Fruit fly (Drosophila melanogaster) whole organism, prepupa: ENCODE data around the gene CG33296.

ENCODE experiments used
- CG34406 ChIP-seq: fragments of 200-800 bp; sonication (Bioruptor generic); optimal IDR thresholded peaks from 3 replicates; lab custom pipeline; 2016; ENCODE audit warnings: missing biosample characterization, missing genetic modification characterization
- CG4318 ChIP-seq: fragments of 200-800 bp; sonication (Bioruptor generic); optimal IDR thresholded peaks from 3 replicates; lab custom pipeline; 2017; ENCODE audit warnings: missing biosample characterization, mild to moderate bottlenecking, missing genetic modification characterization
- CG6163 ChIP-seq: fragments of 200-800 bp; sonication (Bioruptor generic); IDR thresholded peaks from 3 replicates; pipeline ENCODE4 v1.3.6; 2022; ENCODE audit warnings: missing biosample characterization, missing genetic modification characterization
- Gug ChIP-seq: fragments of 200-800 bp; sonication (Bioruptor generic); IDR thresholded peaks from 2 replicates; pipeline ENCODE4 v1.3.6; 2022; ENCODE audit warnings: missing biosample characterization, missing genetic modification characterization
- Hr38 ChIP-seq: sonication (Bioruptor generic); optimal IDR thresholded peaks from 2 replicates; lab custom pipeline; 2016; ENCODE audit warnings: missing biosample characterization, missing genetic modification characterization
- fd59A ChIP-seq: fragments of 200-800 bp; sonication (Bioruptor generic); optimal IDR thresholded peaks from 2 replicates; lab custom pipeline; 2017; ENCODE audit warnings: missing biosample characterization, mild to moderate bottlenecking, missing genetic modification characterization, missing genetic modification reagents
- fd85E ChIP-seq: fragments of 200-800 bp; sonication (Bioruptor generic); optimal IDR thresholded peaks from 3 replicates; lab custom pipeline; 2016; ENCODE audit warnings: missing biosample characterization, missing genetic modification characterization
- spab ChIP-seq: fragments of 200-800 bp; sonication (Bioruptor generic); optimal IDR thresholded peaks from 2 replicates; lab custom pipeline; 2017; ENCODE audit warnings: missing biosample characterization, mild to moderate bottlenecking, missing genetic modification characterization, missing genetic modification reagents

DNA sequence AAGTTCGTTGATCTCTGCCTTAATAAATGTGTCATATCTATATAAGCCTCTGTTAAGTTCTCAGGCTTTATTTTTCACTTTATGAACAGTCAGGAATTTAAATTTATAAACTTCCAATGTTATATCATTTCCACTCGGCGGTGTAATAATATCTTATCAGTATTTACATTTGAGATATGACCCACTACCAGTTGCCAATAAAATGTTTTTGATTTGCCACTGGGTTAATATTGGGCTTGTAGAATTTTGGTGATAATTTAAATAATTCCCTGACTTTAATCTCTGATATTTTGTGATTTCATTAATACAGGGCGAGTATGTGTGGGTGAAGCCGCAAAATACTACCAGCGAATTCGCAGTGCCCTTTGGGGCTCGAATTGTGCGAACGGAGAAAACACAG, 36.1 kb downstream of the CG33296 start:
- TF ChIP-seq CG4318 (GFP tag; lab: Kevin White, UChicago) (no peak), Gug (no peak), fd59A (GFP tag; lab: Kevin White, UChicago) (no peak), CG34406 (no peak), Hr38 (GFP tag; lab: Kevin White, UChicago) (no peak), CG6163 (GFP tag; lab: Robert Waterston, UW) (no peak), fd85E (GFP tag; lab: Kevin White, UChicago) (no peak), spab (GFP tag; lab: Kevin White, UChicago) (no peak)
